Fruit fly (Drosophila melanogaster) whole organism, adult: ENCODE results near the gene CG45154.

ENCODE experiments used
- Crg-1 ChIP-seq: fragments of 200-800 bp; sonication (Bioruptor generic); optimal IDR thresholded peaks from 2 replicates; lab custom pipeline; 2016; ENCODE audit warnings: missing biosample characterization, missing genetic modification characterization
- toe ChIP-seq: fragments of 200-800 bp; sonication (Bioruptor generic); optimal IDR thresholded peaks from 2 replicates; lab custom pipeline; 2016; ENCODE audit warnings: missing biosample characterization, missing genetic modification characterization

DNA sequence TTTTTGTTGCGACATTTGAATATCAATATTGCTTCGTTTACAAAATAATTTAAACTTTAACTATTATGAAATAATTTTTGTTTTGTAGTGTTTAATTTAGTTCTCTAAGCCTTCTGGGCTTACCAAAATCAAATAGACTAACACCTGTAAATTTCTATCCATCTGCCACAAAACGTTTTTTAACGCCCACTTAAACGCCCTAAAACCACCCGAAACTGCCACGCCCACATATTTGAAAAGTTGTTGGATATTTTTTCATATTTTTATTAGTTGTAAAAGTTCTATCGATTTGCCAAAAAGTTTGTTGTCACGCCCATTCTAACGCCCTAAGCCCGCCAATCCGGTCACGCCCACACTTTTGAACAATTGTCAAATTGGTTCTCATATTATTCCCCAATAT is at the start of gene CG45154:
- no peak for TF ChIP-seq toe (GFP tag; lab: Kevin White, UChicago)
- TF ChIP-seq Crg-1 (GFP tag; lab: Kevin White, UChicago) = no peak
